Fruit fly (Drosophila melanogaster) whole organism, embryonic: Measurements from ENCODE around the gene Alp9.

Experiments used
- ATbp ChIP-seq: fragments of 200-800 bp; sonication (Bioruptor generic); optimal IDR thresholded peaks from 2 replicates; lab custom pipeline; 2017; ENCODE audit warnings: missing biosample characterization, mild to moderate bottlenecking, missing genetic modification characterization, missing genetic modification reagents
- Abd-B ChIP-seq: fragments of 200-800 bp; sonication (Bioruptor generic); optimal IDR thresholded peaks from 2 replicates; lab custom pipeline; 2018; ENCODE audit warnings: missing biosample characterization, mild to moderate bottlenecking, missing genetic modification characterization, moderate library complexity
- Atf3 ChIP-seq: fragments of 200-800 bp; sonication (Bioruptor generic); optimal IDR thresholded peaks from 3 replicates; lab custom pipeline; 2016; ENCODE audit warnings: missing biosample characterization, missing genetic modification characterization
- B-H2 ChIP-seq: fragments of 200-800 bp; sonication (Bioruptor generic); optimal IDR thresholded peaks from 2 replicates; lab custom pipeline; 2018; ENCODE audit warnings: missing biosample characterization, mild to moderate bottlenecking, missing genetic modification characterization
- CG10209 ChIP-seq: fragments of 200-800 bp; sonication (Bioruptor generic); optimal IDR thresholded peaks from 3 replicates; lab custom pipeline; 2017; ENCODE audit warnings: missing biosample characterization, mild to moderate bottlenecking, missing genetic modification characterization, missing genetic modification reagents
- CG11560 ChIP-seq: fragments of 200-800 bp; sonication (Bioruptor generic); IDR thresholded peaks from 3 replicates; pipeline ENCODE4 v1.3.6; 2022; ENCODE audit warnings: missing biosample characterization, missing genetic modification characterization
- CG12769 ChIP-seq: fragments of 200-800 bp; sonication (Bioruptor generic); optimal IDR thresholded peaks from 2 replicates; lab custom pipeline; 2019; ENCODE audit warnings: missing biosample characterization, mild to moderate bottlenecking, missing genetic modification characterization, moderate library complexity
- CG14050 ChIP-seq: fragments of 200-800 bp; sonication (Bioruptor generic); IDR thresholded peaks from 3 replicates; pipeline ENCODE4 v1.3.6; 2022; ENCODE audit warnings: missing biosample characterization, missing genetic modification characterization
- CG15269 ChIP-seq: fragments of 200-800 bp; sonication (Bioruptor generic); optimal IDR thresholded peaks from 2 replicates; lab custom pipeline; 2018; ENCODE audit warnings: missing biosample characterization, mild to moderate bottlenecking, missing genetic modification characterization, moderate library complexity
- CG17802 ChIP-seq: fragments of 200-800 bp; sonication (Bioruptor generic); optimal IDR thresholded peaks from 2 replicates; lab custom pipeline; 2018; ENCODE audit warnings: missing biosample characterization, mild to moderate bottlenecking, missing genetic modification characterization, moderate library complexity
- CG2120 ChIP-seq: fragments of 200-800 bp; sonication (Bioruptor generic); optimal IDR thresholded peaks from 3 replicates; lab custom pipeline; 2016; ENCODE audit warnings: missing biosample characterization, missing genetic modification characterization
- CG2678 ChIP-seq: fragments of 200-800 bp; sonication (Bioruptor generic); optimal IDR thresholded peaks from 3 replicates; lab custom pipeline; 2019; ENCODE audit warnings: missing biosample characterization, mild to moderate bottlenecking, missing genetic modification characterization, moderate library complexity
- CG30020 ChIP-seq: fragments of 200-800 bp; optimal IDR thresholded peaks from 2 replicates; lab custom pipeline; 2019; ENCODE audit warnings: missing biosample characterization, mild to moderate bottlenecking, missing genetic modification characterization, moderate library complexity
- CG31441 ChIP-seq: fragments of 200-800 bp; sonication (Bioruptor generic); IDR thresholded peaks from 2 replicates; pipeline ENCODE4 v1.3.6; 2022; ENCODE audit warnings: missing biosample characterization, missing genetic modification characterization
- CG42726 ChIP-seq: fragments of 200-800 bp; sonication (Bioruptor generic); IDR thresholded peaks from 2 replicates; pipeline ENCODE4 v1.3.6; 2022; ENCODE audit warnings: missing biosample characterization, missing genetic modification characterization; ENCODE audit not compliant: partially characterized antibody
- CG4282 ChIP-seq: fragments of 200-800 bp; sonication (Bioruptor generic); optimal IDR thresholded peaks from 2 replicates; lab custom pipeline; 2016; ENCODE audit warnings: missing biosample characterization, missing genetic modification characterization
- CG6791 ChIP-seq: fragments of 200-800 bp; sonication (Bioruptor generic); IDR thresholded peaks from 3 replicates; pipeline ENCODE4 v1.3.6; 2022; ENCODE audit warnings: missing biosample characterization, missing genetic modification characterization; ENCODE audit not compliant: partially characterized antibody
- CG6813 ChIP-seq: fragments of 200-800 bp; sonication (Bioruptor generic); optimal IDR thresholded peaks from 2 replicates; lab custom pipeline; 2017; ENCODE audit warnings: missing biosample characterization, missing genetic modification characterization, mild to moderate bottlenecking, moderate library complexity, missing genetic modification reagents
- CG7928 ChIP-seq: fragments of 200-800 bp; sonication (Bioruptor generic); optimal IDR thresholded peaks from 2 replicates; lab custom pipeline; 2017; ENCODE audit warnings: missing biosample characterization, mild to moderate bottlenecking, missing genetic modification characterization
- CG9876 ChIP-seq: fragments of 200-800 bp; sonication (Bioruptor generic); optimal IDR thresholded peaks from 2 replicates; lab custom pipeline; 2016; ENCODE audit warnings: missing biosample characterization, missing genetic modification characterization
- Camta ChIP-seq: fragments of 200-800 bp; sonication (Bioruptor generic); optimal IDR thresholded peaks from 2 replicates; lab custom pipeline; 2016; ENCODE audit warnings: missing biosample characterization, missing genetic modification characterization
- CkIIα-i1 ChIP-seq: fragments of 200-800 bp; sonication (Bioruptor generic); IDR thresholded peaks from 2 replicates; pipeline ENCODE4 v1.3.6; 2022; ENCODE audit warnings: missing biosample characterization, missing genetic modification characterization
- HHEX ChIP-seq: fragments of 200-800 bp; sonication (Bioruptor generic); optimal IDR thresholded peaks from 3 replicates; lab custom pipeline; 2017; ENCODE audit warnings: missing biosample characterization, mild to moderate bottlenecking, missing genetic modification characterization, missing genetic modification reagents
- Lhr ChIP-seq: fragments of 200-800 bp; sonication (Bioruptor generic); optimal IDR thresholded peaks from 3 replicates; lab custom pipeline; 2017; ENCODE audit warnings: mild to moderate bottlenecking, missing biosample characterization, missing genetic modification reagents, missing genetic modification characterization
- MESR4 ChIP-seq: fragments of 200-800 bp; sonication (Bioruptor generic); optimal IDR thresholded peaks from 2 replicates; lab custom pipeline; 2018; ENCODE audit warnings: missing biosample characterization, mild to moderate bottlenecking, missing genetic modification characterization, moderate library complexity
- MTF-1 ChIP-seq: fragments of 200-800 bp; sonication (Bioruptor generic); optimal IDR thresholded peaks from 2 replicates; lab custom pipeline; 2018; ENCODE audit warnings: missing biosample characterization, mild to moderate bottlenecking, missing genetic modification characterization, borderline replicate concordance
- Meics ChIP-seq: fragments of 200-800 bp; sonication (Bioruptor generic); optimal IDR thresholded peaks from 2 replicates; lab custom pipeline; 2017; ENCODE audit warnings: missing biosample characterization, mild to moderate bottlenecking, missing genetic modification characterization
- NFAT ChIP-seq: fragments of 200-800 bp; sonication (Bioruptor generic); IDR thresholded peaks from 2 replicates; pipeline ENCODE4 v1.3.6; 2022; ENCODE audit warnings: missing biosample characterization, missing genetic modification characterization
- Oaz ChIP-seq: fragments of 200-800 bp; sonication (Bioruptor generic); IDR thresholded peaks from 2 replicates; pipeline ENCODE4 v1.3.6; 2022; ENCODE audit warnings: missing biosample characterization, missing genetic modification characterization
- Sox100B ChIP-seq: fragments of 200-800 bp; sonication (Bioruptor generic); optimal IDR thresholded peaks from 3 replicates; lab custom pipeline; 2018; ENCODE audit warnings: missing biosample characterization, mild to moderate bottlenecking, missing genetic modification characterization
- gce ChIP-seq: fragments of 200-800 bp; sonication (Bioruptor generic); IDR thresholded peaks from 3 replicates; pipeline ENCODE4 v1.3.6; 2022; ENCODE audit warnings: missing biosample characterization, missing genetic modification characterization
- gcm2 ChIP-seq: fragments of 200-800 bp; sonication (Bioruptor generic); optimal IDR thresholded peaks from 2 replicates; lab custom pipeline; 2016; ENCODE audit warnings: missing biosample characterization, missing genetic modification characterization
- hbn ChIP-seq: fragments of 200-800 bp; sonication (Bioruptor generic); IDR thresholded peaks from 2 replicates; pipeline ENCODE4 v1.3.6; 2022; ENCODE audit warnings: missing biosample characterization, missing genetic modification characterization; ENCODE audit not compliant: partially characterized antibody
- knrl ChIP-seq: fragments of 200-800 bp; sonication (Bioruptor generic); IDR thresholded peaks from 3 replicates; pipeline ENCODE4 v1.3.6; 2022; ENCODE audit warnings: missing biosample characterization, missing genetic modification characterization; ENCODE audit not compliant: partially characterized antibody
- lilli ChIP-seq: fragments of 200-800 bp; sonication (Bioruptor generic); optimal IDR thresholded peaks from 3 replicates; lab custom pipeline; 2016; ENCODE audit warnings: missing biosample characterization, missing genetic modification characterization
- onecut ChIP-seq: fragments of 200-800 bp; sonication (Bioruptor generic); IDR thresholded peaks from 2 replicates; pipeline ENCODE4 v1.3.6; 2022; ENCODE audit warnings: missing biosample characterization, missing genetic modification characterization
- seq ChIP-seq: fragments of 200-800 bp; sonication (Bioruptor generic); IDR thresholded peaks from 2 replicates; pipeline ENCODE4 v1.3.6; 2022; ENCODE audit warnings: missing biosample characterization, missing genetic modification characterization
- ssp ChIP-seq: fragments of 200-800 bp; sonication (Bioruptor generic); IDR thresholded peaks from 2 replicates; pipeline ENCODE4 v1.3.6; 2022; ENCODE audit warnings: missing biosample characterization, missing genetic modification characterization
- tin ChIP-seq: fragments of 200-800 bp; sonication (Bioruptor generic); optimal IDR thresholded peaks from 3 replicates; lab custom pipeline; 2016; ENCODE audit warnings: missing biosample characterization, missing genetic modification characterization
- tup ChIP-seq: fragments of 200-800 bp; sonication (Bioruptor generic); optimal IDR thresholded peaks from 2 replicates; lab custom pipeline; 2016; ENCODE audit warnings: missing biosample characterization, mild to moderate bottlenecking, missing genetic modification characterization, moderate library complexity
- vvl ChIP-seq: fragments of 200-800 bp; sonication (Bioruptor generic); IDR thresholded peaks from 2 replicates; pipeline ENCODE4 v1.3.6; 2022; ENCODE audit warnings: missing biosample characterization, missing genetic modification characterization
- wor ChIP-seq: fragments of 200-800 bp; sonication (Bioruptor generic); IDR thresholded peaks from 2 replicates; pipeline ENCODE4 v1.3.6; 2022; ENCODE audit warnings: missing biosample characterization, missing genetic modification characterization
- zen ChIP-seq: fragments of 200-800 bp; sonication (Bioruptor generic); optimal IDR thresholded peaks from 3 replicates; lab custom pipeline; 2018; ENCODE audit warnings: missing biosample characterization, mild to moderate bottlenecking, missing genetic modification characterization, moderate library complexity

The Alp9 gene

dm6 chr3L:5583295-5583707 is 12.0 kb upstream of the Alp9 start (continued):
- TF ChIP-seq MESR4 (GFP tag; lab: Kevin White, UChicago) (no peak), CG2678 (no peak), Meics (GFP tag; lab: Kevin White, UChicago) (peak; percentile 79), CG14050 (peak; percentile 71), CG2120 (GFP tag; lab: Kevin White, UChicago) (peak; percentile 94), CG6791 (GFP tag; lab: Robert Waterston, UW) (peak; percentile 77), tup (GFP tag; lab: Kevin White, UChicago) (peak; percentile 44), CG30020 (tag; lab: Kevin White, UChicago) (no peak), Sox100B (GFP tag; lab: Kevin White, UChicago) (no peak), CG11560 (tag; lab: Robert Waterston, UW) (peak; percentile 84), lilli (GFP tag; lab: Kevin White, UChicago) (peak; percentile 92), ssp (GFP tag; lab: Robert Waterston, UW) (peak; percentile 92), seq (GFP tag; lab: Robert Waterston, UW) (peak; percentile 67), tin (GFP tag; lab: Kevin White, UChicago) (peak; percentile 88), gcm2 (GFP tag; lab: Kevin White, UChicago) (peak; percentile 71), onecut (GFP tag; lab: Robert Waterston, UW) (peak; percentile 57), Abd-B (GFP tag; lab: Kevin White, UChicago) (peak; percentile 98), CG4282 (GFP tag; lab: Kevin White, UChicago) (peak; percentile 72), CG17802 (tag; lab: Kevin White, UChicago) (peak; percentile 94), CG6813 (no peak), Lhr (GFP tag; lab: Kevin White, UChicago) (peak; percentile 84), Oaz (peak; percentile 85), MTF-1 (GFP tag; lab: Kevin White, UChicago) (no peak), CG15269 (tag; lab: Kevin White, UChicago) (no peak), B-H2 (GFP tag; lab: Kevin White, UChicago) (no peak), CG10209 (GFP tag; lab: Kevin White, UChicago) (peak; percentile 81)
- TF ChIP-seq, all 482 proteins: peak for 369

DNA sequence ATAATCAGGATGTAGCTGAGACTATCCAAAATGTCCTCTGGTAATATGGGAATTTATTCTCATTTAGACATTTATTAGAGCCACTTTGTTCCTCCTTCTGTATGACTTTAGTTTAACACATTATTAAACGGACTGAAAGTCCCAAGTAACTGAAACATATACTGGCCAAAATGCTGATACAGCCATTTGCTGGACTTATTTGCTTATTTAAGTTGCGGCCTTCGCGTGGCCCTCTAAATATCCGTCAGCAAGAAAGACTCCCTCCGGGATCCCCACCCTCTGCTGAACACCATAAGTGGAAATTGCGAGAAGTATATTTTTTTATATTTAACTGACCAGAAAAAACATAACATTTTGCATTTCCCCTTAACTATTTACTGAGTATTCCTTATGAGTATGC is 2.9 kb upstream of the Alp9 start, which contains the start of gene spo:
Gene spo (minus strand): TSS at position 135 of the 400 bp plus-strand sequence.
- TF ChIP-seq CG12769: no peak
- no peak for TF ChIP-seq vvl (GFP tag; lab: Robert Waterston, UW)
- no peak for TF ChIP-seq NFAT (GFP tag; lab: Robert Waterston, UW)
- no peak for TF ChIP-seq CG7928 (GFP tag; lab: Kevin White, UChicago)
- TF ChIP-seq gce (GFP tag; lab: Robert Waterston, UW): no peak
- no peak for TF ChIP-seq ATbp (GFP tag; lab: Kevin White, UChicago)
- TF ChIP-seq Atf3 (GFP tag; lab: Kevin White, UChicago): no peak
- no peak for TF ChIP-seq Camta (GFP tag; lab: Kevin White, UChicago)
- no peak for TF ChIP-seq zen (tag; lab: Kevin White, UChicago)
- no peak for TF ChIP-seq CG42726
- no peak for TF ChIP-seq HHEX (GFP tag; lab: Kevin White, UChicago)
- no peak for TF ChIP-seq CkIIα-i1 (GFP tag; lab: Robert Waterston, UW)
- TF ChIP-seq CG9876 (GFP tag; lab: Kevin White, UChicago): no peak
- no peak for TF ChIP-seq CG31441 (GFP tag; lab: Robert Waterston, UW)
- no peak for TF ChIP-seq hbn (GFP tag; lab: Robert Waterston, UW)
- TF ChIP-seq knrl (GFP tag; lab: Robert Waterston, UW): no peak
- no peak for TF ChIP-seq wor (GFP tag; lab: Robert Waterston, UW)
